Fruit fly (Drosophila melanogaster): ENCODE data around the gene bi.

bi gene

dm6 chrX:4446009-4446408 lies 33.4 kb downstream of the bi start:
- TF ChIP-seq dl (GFP tag; optimal IDR thresholded peaks at IDR 0.05; ENCODE audit: insufficient read depth in 1 of 2, partially characterized antibody in 2 of 2) (no peak), dmrt93B (GFP tag; optimal IDR thresholded peaks at IDR 0.05) (peak; percentile 62), woc (GFP tag; optimal IDR thresholded peaks at IDR 0.05) (no peak), Rel (GFP tag; optimal IDR thresholded peaks at IDR 0.05) (no peak), Rel (tag; optimal IDR thresholded peaks at IDR 0.05) (no peak), GATAd (GFP tag; optimal IDR thresholded peaks at IDR 0.05) (no peak), Vsx2 (GFP tag; optimal IDR thresholded peaks at IDR 0.05; ENCODE audit: partially characterized antibody) (no peak), dsf (GFP tag; optimal IDR thresholded peaks at IDR 0.05; ENCODE audit: borderline replicate concordance) (no peak), Mio (GFP tag; optimal IDR thresholded peaks at IDR 0.05) (no peak), OdsH (GFP tag; optimal IDR thresholded peaks at IDR 0.05) (peak; percentile 48), tai (GFP tag; optimal IDR thresholded peaks at IDR 0.05) (no peak), h (GFP tag; optimal IDR thresholded peaks at IDR 0.05) (peak; percentile 73), HLH106 (tag; optimal IDR thresholded peaks at IDR 0.05) (peak; percentile 70), fru (GFP tag; optimal IDR thresholded peaks at IDR 0.05) (no peak), Hr78 (GFP tag; optimal IDR thresholded peaks at IDR 0.05) (no peak), Myc (optimal IDR thresholded peaks at IDR 0.05) (no peak), Jra (GFP tag; optimal IDR thresholded peaks at IDR 0.05) (no peak), ey (GFP tag; optimal IDR thresholded peaks at IDR 0.05) (peak; percentile 68), sage (GFP tag; optimal IDR thresholded peaks at IDR 0.05) (peak; percentile 3), foxo (GFP tag; optimal IDR thresholded peaks at IDR 0.05) (peak in 1 of 2 experiments; percentile 14), Dfd (GFP tag; optimal IDR thresholded peaks at IDR 0.05) (peak; percentile 29), Hr83 (GFP tag; optimal IDR thresholded peaks at IDR 0.05; ENCODE audit: poor library complexity, severe bottlenecking) (no peak), Hnf4 (GFP tag; optimal IDR thresholded peaks at IDR 0.05) (peak; percentile 33), pan (optimal IDR thresholded peaks at IDR 0.05) (no peak), Sp1 (GFP tag; optimal IDR thresholded peaks at IDR 0.05) (peak; percentile 38), jim (GFP tag; optimal IDR thresholded peaks at IDR 0.05) (peak; percentile 70), CG9705 (GFP tag; optimal IDR thresholded peaks at IDR 0.05) (no peak), CG32264 (GFP tag; optimal IDR thresholded peaks at IDR 0.05) (no peak), lola (GFP tag; optimal IDR thresholded peaks at IDR 0.05) (no peak), N (GFP tag; optimal IDR thresholded peaks at IDR 0.05) (no peak), sv (GFP tag; optimal IDR thresholded peaks at IDR 0.05) (peak; percentile 49), CrebA (GFP tag; optimal IDR thresholded peaks at IDR 0.05; ENCODE audit: borderline replicate concordance) (no peak), Abd-B (GFP tag; optimal IDR thresholded peaks at IDR 0.05) (no peak), br (GFP tag; optimal IDR thresholded peaks at IDR 0.05) (peak; percentile 62), rgr (GFP tag; optimal IDR thresholded peaks at IDR 0.05) (peak; percentile 69), usp (GFP tag; optimal IDR thresholded peaks at IDR 0.05) (no peak), brk (GFP tag; optimal IDR thresholded peaks at IDR 0.05) (no peak), psq (GFP tag; optimal IDR thresholded peaks at IDR 0.05) (peak; percentile 35), Dif (GFP tag; optimal IDR thresholded peaks at IDR 0.05; ENCODE audit: partially characterized antibody) (no peak)

dm6 chrX:4447584-4447983 lies 34.9 kb downstream of the bi start:
- TF ChIP-seq tai (GFP tag; optimal IDR thresholded peaks at IDR 0.05) (no peak), usp (GFP tag; optimal IDR thresholded peaks at IDR 0.05) (no peak)

- no peak for TF ChIP-seq fru (GFP tag; optimal IDR thresholded peaks at IDR 0.05)
- no peak for TF ChIP-seq Sp1 (GFP tag; optimal IDR thresholded peaks at IDR 0.05)
- no peak for TF ChIP-seq CG9705 (GFP tag; optimal IDR thresholded peaks at IDR 0.05)
- TF ChIP-seq Rel (GFP tag; optimal IDR thresholded peaks at IDR 0.05), result peak; percentile 28
- no peak for TF ChIP-seq Rel (tag; optimal IDR thresholded peaks at IDR 0.05)
- TF ChIP-seq HLH106 (tag; optimal IDR thresholded peaks at IDR 0.05), result no peak
- TF ChIP-seq usp (GFP tag; optimal IDR thresholded peaks at IDR 0.05), result no peak
- TF ChIP-seq tai (GFP tag; optimal IDR thresholded peaks at IDR 0.05), result no peak
- TF ChIP-seq Dif (GFP tag; optimal IDR thresholded peaks at IDR 0.05; ENCODE audit: partially characterized antibody), result peak; percentile 45
- TF ChIP-seq br (GFP tag; optimal IDR thresholded peaks at IDR 0.05), result no peak
Measured at dm6 chrX:4448677-4449076, 36.0 kb downstream of the bi start.

All from whole organism, wandering third instar larva.